Fruit fly (Drosophila melanogaster) Kc167 (cell line): ENCODE data around the gene Mst27D.

Experiments used
- Myc ChIP-seq: fragments of >200 bp; optimal IDR thresholded peaks from 2 replicates; lab custom pipeline; 2017; ENCODE audit warnings: missing external identifiers
- Sin3A ChIP-seq: fragments of >200 bp; optimal IDR thresholded peaks from 2 replicates; lab custom pipeline; 2018; ENCODE audit warnings: missing external identifiers
- h ChIP-seq: fragments of >200 bp; optimal IDR thresholded peaks from 3 replicates; lab custom pipeline; 2018; ENCODE audit warnings: missing external identifiers
- insv ChIP-seq: fragments of >200 bp; optimal IDR thresholded peaks from 3 replicates; lab custom pipeline; 2018; ENCODE audit warnings: missing external identifiers
- psq ChIP-seq: fragments of >200 bp; optimal IDR thresholded peaks from 2 replicates; lab custom pipeline; 2017; ENCODE audit warnings: missing external identifiers

DNA sequence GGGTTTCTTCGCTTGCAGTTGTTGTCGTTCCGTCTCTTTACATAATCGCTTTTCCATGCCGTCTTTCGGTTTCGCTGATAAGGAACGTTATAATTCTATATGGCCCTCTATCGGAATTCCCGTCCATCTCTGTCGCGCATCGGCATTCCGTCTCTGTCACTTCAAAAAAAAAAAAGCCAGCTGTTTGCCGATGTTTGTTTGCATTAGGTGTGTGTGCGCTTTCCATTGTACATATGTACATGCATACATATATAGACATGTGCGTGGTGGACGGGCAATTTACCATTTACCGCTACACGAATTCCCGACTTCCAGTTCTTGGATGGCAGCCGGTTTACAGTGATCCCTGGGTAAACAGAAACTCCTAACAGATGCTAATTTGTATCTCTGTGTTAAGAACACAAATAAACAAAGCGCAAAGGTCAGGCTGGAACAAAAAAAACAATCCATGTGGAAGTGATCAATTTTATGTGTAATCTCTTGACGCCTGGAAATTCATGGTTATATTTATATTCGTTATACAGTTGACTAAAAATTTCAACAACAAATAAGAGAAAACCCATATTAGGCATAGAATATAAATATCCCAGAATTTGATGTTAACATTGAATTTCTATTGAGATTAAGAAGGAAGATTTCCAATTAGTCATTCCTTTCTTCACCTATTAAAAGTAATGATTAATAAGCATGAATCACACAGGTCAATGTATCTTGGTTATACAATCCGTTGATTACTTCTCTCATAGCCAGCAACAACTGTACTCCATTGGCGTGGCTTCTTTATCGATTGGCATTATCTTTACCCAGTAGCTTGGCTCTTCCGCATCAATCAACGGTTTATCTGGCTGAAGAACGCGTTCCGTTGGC lies 17.4 kb downstream of the Mst27D start:
- TF ChIP-seq psq (lab: Kevin White, UChicago): no peak
- no peak for TF ChIP-seq Myc (lab: Kevin White, UChicago)
- TF ChIP-seq insv (lab: Kevin White, UChicago): no peak
- no peak for TF ChIP-seq h (lab: Kevin White, UChicago)
- no peak for TF ChIP-seq Sin3A (lab: Kevin White, UChicago)
